Worm (Caenorhabditis elegans) whole organism, L2 larva: ENCODE results near the gene Y54G11A.7.
"Not testable (repeated sequence)": the region's sequence is repeated elsewhere in the genome, so short reads cannot be mapped to it uniquely, and the experiment has no call there.

Experiments used
- F13H6.1 ChIP-seq: sonication (generic microtip); optimal IDR thresholded peaks from 2 replicates; lab custom pipeline; 2016; ENCODE audit warnings: missing genetic modification characterization, missing compliant biosample characterization
- R02D3.7 ChIP-seq: fragments of 150-350 bp; optimal IDR thresholded peaks from 2 replicates; lab custom pipeline; 2014; ENCODE audit warnings: missing biosample characterization, missing genetic modification characterization
- Y55F3AM.14 ChIP-seq: fragments of 200-800 bp; sonication (Bioruptor generic); optimal IDR thresholded peaks from 2 replicates; lab custom pipeline; 2018; ENCODE audit warnings: mild to moderate bottlenecking, missing genetic modification characterization, missing compliant biosample characterization
- alr-1 ChIP-seq: fragments of 150-350 bp; optimal IDR thresholded peaks from 2 replicates; lab custom pipeline; 2014; ENCODE audit warnings: missing biosample characterization, missing genetic modification characterization
- aly-2 ChIP-seq: fragments of 150-350 bp; optimal IDR thresholded peaks from 2 replicates; lab custom pipeline; 2014; ENCODE audit warnings: missing biosample characterization, missing genetic modification characterization
- ama-1 ChIP-seq: fragments of 150-350 bp; optimal IDR thresholded peaks from 2 replicates; lab custom pipeline; 2018; ENCODE audit warnings: inconsistent platforms
- blmp-1 ChIP-seq: sonication (generic microtip); optimal IDR thresholded peaks from 2 replicates; lab custom pipeline; 2017; ENCODE audit warnings: missing genetic modification characterization, mild to moderate bottlenecking, missing compliant biosample characterization, antibody characterized with exemption, moderate library complexity; ENCODE audit not compliant: insufficient read depth
- ceh-16 ChIP-seq: fragments of 150-350 bp; optimal IDR thresholded peaks from 2 replicates; lab custom pipeline; 2014; ENCODE audit warnings: missing biosample characterization, missing genetic modification characterization
- dmd-4 ChIP-seq: sonication (generic microtip); optimal IDR thresholded peaks from 2 replicates; lab custom pipeline; 2017; ENCODE audit warnings: missing biosample characterization, missing genetic modification characterization
- egl-27 ChIP-seq: sonication (generic microtip); optimal IDR thresholded peaks from 3 replicates; lab custom pipeline; 2017; ENCODE audit warnings: missing biosample characterization, missing genetic modification reagents, missing genetic modification characterization
- elt-3 ChIP-seq: sonication (generic microtip); optimal IDR thresholded peaks from 2 replicates; lab custom pipeline; 2017; ENCODE audit warnings: missing biosample characterization, missing genetic modification characterization
- gmeb-1 ChIP-seq: fragments of 150-350 bp; optimal IDR thresholded peaks from 2 replicates; lab custom pipeline; 2014; ENCODE audit warnings: missing biosample characterization, missing genetic modification characterization
- lin-11 ChIP-seq: fragments of 150-350 bp; sonication (generic microtip); optimal IDR thresholded peaks from 2 replicates; lab custom pipeline; 2014; ENCODE audit warnings: missing biosample characterization, missing genetic modification characterization, inconsistent platforms, mixed read lengths
- lin-13 ChIP-seq: fragments of 150-350 bp; optimal IDR thresholded peaks from 2 replicates; lab custom pipeline; 2014; ENCODE audit warnings: missing biosample characterization, missing genetic modification reagents, missing genetic modification characterization
- lsy-2 ChIP-seq, 2 experiments: fragments of 150-350 bp in 1 of 2; sonication (generic microtip) in 1 of 2; optimal IDR thresholded peaks; 2 replicates each; lab custom pipeline; 2014 to 2017; ENCODE audit warnings: missing biosample characterization in 2 of 2, missing genetic modification characterization in 2 of 2
- mab-5 ChIP-seq: fragments of 150-350 bp; optimal IDR thresholded peaks from 2 replicates; lab custom pipeline; 2014; ENCODE audit warnings: missing biosample characterization, missing genetic modification characterization
- mbf-1 ChIP-seq: sonication (generic microtip); optimal IDR thresholded peaks from 2 replicates; lab custom pipeline; 2017; ENCODE audit warnings: missing biosample characterization, missing genetic modification characterization
- mdl-1 ChIP-seq, 2 experiments: fragments of 150-350 bp in 1 of 2; sonication (generic microtip) in 1 of 2; optimal IDR thresholded peaks; 2 replicates each; lab custom pipeline; 2017; ENCODE audit warnings: missing biosample characterization in 2 of 2, missing genetic modification characterization in 2 of 2
- nhr-12 ChIP-seq: fragments of 150-350 bp; optimal IDR thresholded peaks from 2 replicates; lab custom pipeline; 2014; ENCODE audit warnings: missing biosample characterization, missing genetic modification characterization
- nhr-129 ChIP-seq: fragments of 150-350 bp; optimal IDR thresholded peaks from 2 replicates; lab custom pipeline; 2014; ENCODE audit warnings: missing biosample characterization, missing genetic modification characterization
- nhr-21 ChIP-seq: fragments of 150-350 bp; optimal IDR thresholded peaks from 2 replicates; lab custom pipeline; 2014; ENCODE audit warnings: missing biosample characterization, missing genetic modification characterization
- nhr-23 ChIP-seq: fragments of 150-350 bp; optimal IDR thresholded peaks from 2 replicates; lab custom pipeline; 2014; ENCODE audit warnings: missing biosample characterization, missing genetic modification reagents, missing genetic modification characterization
- nhr-237 ChIP-seq: fragments of 150-350 bp; optimal IDR thresholded peaks from 2 replicates; lab custom pipeline; 2014; ENCODE audit warnings: missing biosample characterization, missing genetic modification characterization
- nhr-25 ChIP-seq: fragments of 150-350 bp; sonication (generic microtip); optimal IDR thresholded peaks from 3 replicates; lab custom pipeline; 2014; ENCODE audit warnings: missing biosample characterization, missing genetic modification characterization
- nhr-6 ChIP-seq: fragments of 150-350 bp; optimal IDR thresholded peaks from 2 replicates; lab custom pipeline; 2014; ENCODE audit warnings: missing biosample characterization, missing genetic modification characterization
- nhr-77 ChIP-seq: fragments of 150-350 bp; optimal IDR thresholded peaks from 2 replicates; lab custom pipeline; 2014; ENCODE audit warnings: missing biosample characterization, missing genetic modification characterization
- skn-1 ChIP-seq: sonication (generic microtip); optimal IDR thresholded peaks from 2 replicates; lab custom pipeline; 2017; ENCODE audit warnings: missing biosample characterization, missing genetic modification characterization
- sma-3 ChIP-seq: sonication (generic microtip); optimal IDR thresholded peaks from 2 replicates; lab custom pipeline; 2016; ENCODE audit warnings: missing genetic modification reagents, missing genetic modification characterization, missing compliant biosample characterization
- sma-9 ChIP-seq, 2 experiments: fragments of 150-350 bp in 1 of 2; sonication (generic microtip) in 1 of 2; optimal IDR thresholded peaks; 2 replicates each; lab custom pipeline; 2014 to 2016; ENCODE audit warnings: missing genetic modification characterization in 2 of 2, mild to moderate bottlenecking in 1 of 2, missing biosample characterization in 1 of 2, missing compliant biosample characterization in 1 of 2, missing genetic modification reagents in 1 of 2, moderate library complexity in 1 of 2
- unc-55 ChIP-seq: fragments of 150-350 bp; sonication (generic microtip); optimal IDR thresholded peaks from 3 replicates; lab custom pipeline; 2014; ENCODE audit warnings: missing biosample characterization, missing genetic modification reagents, missing genetic modification characterization
- zag-1 ChIP-seq: fragments of 150-350 bp; optimal IDR thresholded peaks from 2 replicates; lab custom pipeline; 2014; ENCODE audit warnings: missing biosample characterization, missing genetic modification characterization
- ztf-1 ChIP-seq: fragments of 200-800 bp; sonication (Bioruptor generic); conservative IDR thresholded peaks from 2 replicates; pipeline ENCODE4 v1.3.6; 2022; ENCODE audit warnings: missing genetic modification characterization, missing compliant biosample characterization
- ztf-11 ChIP-seq: sonication (generic microtip); optimal IDR thresholded peaks from 2 replicates; lab custom pipeline; 2017; ENCODE audit warnings: missing biosample characterization, missing genetic modification characterization
- ztf-4 ChIP-seq: fragments of 150-350 bp; optimal IDR thresholded peaks from 2 replicates; lab custom pipeline; 2014; ENCODE audit warnings: missing biosample characterization, missing genetic modification characterization

Y54G11A.7 gene

ce11 chrII:14299254-14299759 lies 2.2 kb downstream of the Y54G11A.7 start:
- TF ChIP-seq ztf-4 (tag; lab: Kevin White, UChicago) (no peak), gmeb-1 (tag; lab: Kevin White, UChicago) (peak; percentile 3), lin-13 (GFP tag; lab: Kevin White, UChicago) (peak; percentile 24)

- TF ChIP-seq alr-1; gmeb-1 (tag; lab: Kevin White, UChicago); R02D3.7 (tag; lab: Kevin White, UChicago): not testable (repeated sequence)
Measured at ce11 chrII:14301927-14302326, 4.8 kb downstream of the Y54G11A.7 start, which contains the start of gene ctl-2. Gene ctl-2 (minus strand): TSS chrII:14302027.

- TF ChIP-seq sma-9 (GFP tag; optimal IDR thresholded peaks at IDR 0.05; lab: Kevin White, UChicago); sma-9 (tag; optimal IDR thresholded peaks at IDR 0.05; lab: Kevin White, UChicago); nhr-12; nhr-6: not testable (repeated sequence)
Measured at ce11 chrII:14306160-14306559, 9.1 kb downstream of the Y54G11A.7 start, which contains the start of gene ctl-1. Gene ctl-1 (minus strand): TSS chrII:14306260.

ce11 chrII:14310729-14311388 lies 13.8 kb downstream of the Y54G11A.7 start, which contains the start of gene ctl-3:
Gene ctl-3 (minus strand): TSS chrII:14310779.
- TF ChIP-seq sma-9 (GFP tag; optimal IDR thresholded peaks at IDR 0.05; lab: Kevin White, UChicago): no peak
- no peak for TF ChIP-seq sma-9 (tag; optimal IDR thresholded peaks at IDR 0.05; lab: Kevin White, UChicago)
- no peak for TF ChIP-seq F13H6.1 (tag; lab: Kevin White, UChicago)
- TF ChIP-seq lin-11 (tag; lab: Kevin White, UChicago): no peak
- no peak for TF ChIP-seq zag-1
- no peak for TF ChIP-seq R02D3.7 (tag; lab: Kevin White, UChicago)
- no peak for TF ChIP-seq nhr-23 (tag; lab: Kevin White, UChicago)
- no peak for TF ChIP-seq egl-27
- TF ChIP-seq mab-5 (tag; lab: Kevin White, UChicago): no peak
- no peak for TF ChIP-seq nhr-21
- TF ChIP-seq lsy-2 (tag; optimal IDR thresholded peaks at IDR 0.05; lab: Kevin White, UChicago): no peak
- no peak for TF ChIP-seq skn-1
- TF ChIP-seq ztf-1: no peak
- no peak for TF ChIP-seq dmd-4 (tag; lab: Kevin White, UChicago)
- TF ChIP-seq nhr-25 (tag; lab: Kevin White, UChicago): no peak
- no peak for TF ChIP-seq nhr-12
- no peak for TF ChIP-seq ztf-4 (tag; lab: Kevin White, UChicago)
- no peak for TF ChIP-seq aly-2 (tag; lab: Kevin White, UChicago)
- TF ChIP-seq nhr-77 (tag; lab: Kevin White, UChicago): no peak
- TF ChIP-seq, all 48 proteins: peak for 0

ce11 chrII:14311537-14311936 lies 14.4 kb downstream of the Y54G11A.7 start:
- TF ChIP-seq nhr-237 (no peak), Y55F3AM.14 (GFP tag; lab: Kevin White, UChicago) (no peak), lsy-2 (tag; optimal IDR thresholded peaks at IDR 0.05; lab: Kevin White, UChicago) (no peak), unc-55 (GFP tag; lab: Kevin White, UChicago) (no peak), lin-11 (tag; lab: Kevin White, UChicago) (no peak), ztf-11 (tag; lab: Kevin White, UChicago) (no peak), nhr-77 (tag; lab: Kevin White, UChicago) (no peak), egl-27 (no peak), nhr-25 (tag; lab: Kevin White, UChicago) (no peak), mdl-1 (tag; optimal IDR thresholded peaks at IDR 0.05; lab: Kevin White, UChicago) (no peak), ama-1 (no peak), ztf-1 (no peak), mbf-1 (tag; lab: Kevin White, UChicago) (no peak), elt-3 (tag; lab: Kevin White, UChicago) (no peak), ztf-4 (tag; lab: Kevin White, UChicago) (no peak), sma-3 (no peak), blmp-1 (tag; lab: Kevin White, UChicago) (no peak), ceh-16 (tag; lab: Kevin White, UChicago) (no peak), nhr-12 (no peak), nhr-129 (tag; lab: Kevin White, UChicago) (no peak)
